Fruit fly (Drosophila melanogaster): Measurements from ENCODE around the gene CG14260.

- TF ChIP-seq CG7101 (tag; optimal IDR thresholded peaks at IDR 0.05) (peak; percentile 39), pad (GFP tag; optimal IDR thresholded peaks at IDR 0.05) (peak; percentile 58), Clk (GFP tag; optimal IDR thresholded peaks at IDR 0.05) (no peak), kay (GFP tag; ENCODE audit: borderline replicate concordance) (no peak), Crg-1 (GFP tag; optimal IDR thresholded peaks at IDR 0.05) (no peak), CG11617 (GFP tag; optimal IDR thresholded peaks at IDR 0.05) (peak; percentile 79), CG1620 (GFP tag; optimal IDR thresholded peaks at IDR 0.05) (no peak), bab1 (GFP tag; optimal IDR thresholded peaks at IDR 0.05) (peak; percentile 29), toe (GFP tag; optimal IDR thresholded peaks at IDR 0.05) (no peak), cnc (optimal IDR thresholded peaks at IDR 0.05) (no peak), Hr96 (GFP tag; optimal IDR thresholded peaks at IDR 0.05) (peak; percentile 79), CG5204 (GFP tag; optimal IDR thresholded peaks at IDR 0.05) (no peak), CG7045 (GFP tag; optimal IDR thresholded peaks at IDR 0.05) (peak; percentile 55)
Measured at dm6 chr3R:27263434-27264215, 1.6 kb upstream of the CG14260 start, which contains the start of gene woc.
